Fruit fly (Drosophila melanogaster) whole organism, embryonic: ENCODE results near the gene CG34451.

Source experiments
- B-H2 ChIP-seq: fragments of 200-800 bp; sonication (Bioruptor generic); optimal IDR thresholded peaks from 2 replicates; lab custom pipeline; 2018; ENCODE audit warnings: missing biosample characterization, mild to moderate bottlenecking, missing genetic modification characterization
- CG10431 ChIP-seq: fragments of 200-800 bp; sonication (Bioruptor generic); optimal IDR thresholded peaks from 3 replicates; lab custom pipeline; 2018; ENCODE audit warnings: missing biosample characterization, mild to moderate bottlenecking, missing genetic modification characterization
- CG10543 ChIP-seq: fragments of 200-800 bp; sonication (Bioruptor generic); optimal IDR thresholded peaks from 3 replicates; lab custom pipeline; 2017; ENCODE audit warnings: missing biosample characterization, mild to moderate bottlenecking, missing genetic modification characterization, moderate library complexity
- CG10565 ChIP-seq: fragments of 200-800 bp; sonication (Bioruptor generic); optimal IDR thresholded peaks from 3 replicates; lab custom pipeline; 2016; ENCODE audit warnings: missing biosample characterization, mild to moderate bottlenecking, missing genetic modification characterization
- CG11247 ChIP-seq: fragments of 200-800 bp; sonication (Bioruptor generic); IDR thresholded peaks from 2 replicates; pipeline ENCODE4 v1.3.6; 2022; ENCODE audit warnings: missing biosample characterization, missing genetic modification characterization
- CG11398 ChIP-seq: fragments of 200-800 bp; sonication (Bioruptor generic); optimal IDR thresholded peaks from 2 replicates; lab custom pipeline; 2016; ENCODE audit warnings: missing biosample characterization, missing genetic modification characterization
- CG12299 ChIP-seq: fragments of 200-800 bp; sonication (Bioruptor generic); optimal IDR thresholded peaks from 2 replicates; lab custom pipeline; 2018; ENCODE audit warnings: missing biosample characterization, mild to moderate bottlenecking, missing genetic modification characterization
- CG1233 ChIP-seq: fragments of 200-800 bp; sonication (Bioruptor generic); optimal IDR thresholded peaks from 4 replicates; lab custom pipeline; 2018; ENCODE audit warnings: missing biosample characterization, mild to moderate bottlenecking, missing genetic modification characterization
- CG12942 ChIP-seq: fragments of 200-800 bp; sonication (Bioruptor generic); optimal IDR thresholded peaks from 3 replicates; lab custom pipeline; 2016; ENCODE audit warnings: missing biosample characterization, missing genetic modification characterization
- CG13123 ChIP-seq: fragments of 200-800 bp; sonication (Bioruptor generic); optimal IDR thresholded peaks from 2 replicates; lab custom pipeline; 2016; ENCODE audit warnings: missing biosample characterization, missing genetic modification characterization
- CG13775 ChIP-seq: fragments of 200-800 bp; sonication (Bioruptor generic); optimal IDR thresholded peaks from 3 replicates; lab custom pipeline; 2017; ENCODE audit warnings: missing biosample characterization, mild to moderate bottlenecking, missing genetic modification characterization
- CG15479 ChIP-seq: fragments of 200-800 bp; sonication (Bioruptor generic); optimal IDR thresholded peaks from 3 replicates; lab custom pipeline; 2019; ENCODE audit warnings: missing biosample characterization, mild to moderate bottlenecking, missing genetic modification characterization, moderate library complexity
- CG2199 ChIP-seq: fragments of 200-800 bp; sonication (Bioruptor generic); IDR thresholded peaks from 3 replicates; pipeline ENCODE4 v1.3.6; 2022; ENCODE audit warnings: missing biosample characterization, missing genetic modification characterization
- CG3838 ChIP-seq: fragments of 200-800 bp; sonication (Bioruptor generic); optimal IDR thresholded peaks from 3 replicates; lab custom pipeline; 2016; ENCODE audit warnings: missing biosample characterization, missing genetic modification characterization
- CG4854 ChIP-seq: fragments of 200-800 bp; sonication (Bioruptor generic); optimal IDR thresholded peaks from 2 replicates; lab custom pipeline; 2016; ENCODE audit warnings: missing biosample characterization, missing genetic modification characterization, inconsistent platforms
- CG6654 ChIP-seq: fragments of 200-800 bp; sonication (Bioruptor generic); optimal IDR thresholded peaks from 2 replicates; lab custom pipeline; 2017; ENCODE audit warnings: missing biosample characterization, mild to moderate bottlenecking, missing genetic modification characterization
- CG6854 ChIP-seq: fragments of 200-800 bp; sonication (Bioruptor generic); optimal IDR thresholded peaks from 3 replicates; lab custom pipeline; 2017; ENCODE audit warnings: missing biosample characterization, mild to moderate bottlenecking, missing genetic modification characterization
- CG7963 ChIP-seq: fragments of 200-800 bp; sonication (Bioruptor generic); IDR thresholded peaks from 3 replicates; pipeline ENCODE4 v1.3.6; 2022; ENCODE audit warnings: missing biosample characterization, missing genetic modification characterization; ENCODE audit not compliant: partially characterized antibody
- CG9215 ChIP-seq: fragments of 200-800 bp; sonication (Bioruptor generic); IDR thresholded peaks from 2 replicates; pipeline ENCODE4 v1.3.6; 2022; ENCODE audit warnings: missing biosample characterization, missing genetic modification characterization
- Camta ChIP-seq: fragments of 200-800 bp; sonication (Bioruptor generic); optimal IDR thresholded peaks from 2 replicates; lab custom pipeline; 2016; ENCODE audit warnings: missing biosample characterization, missing genetic modification characterization
- CrebB ChIP-seq: fragments of 200-800 bp; sonication (Bioruptor generic); optimal IDR thresholded peaks from 3 replicates; lab custom pipeline; 2018; ENCODE audit warnings: missing biosample characterization, mild to moderate bottlenecking, missing genetic modification characterization
- D19A ChIP-seq: fragments of 200-800 bp; optimal IDR thresholded peaks from 3 replicates; lab custom pipeline; 2019; ENCODE audit warnings: missing biosample characterization, mild to moderate bottlenecking, missing genetic modification characterization, moderate library complexity
- Hsf ChIP-seq: fragments of 200-800 bp; sonication (Bioruptor generic); optimal IDR thresholded peaks from 3 replicates; lab custom pipeline; 2016; ENCODE audit warnings: missing biosample characterization, missing genetic modification characterization
- Jarid2 ChIP-seq: fragments of 200-800 bp; sonication (Bioruptor generic); optimal IDR thresholded peaks from 3 replicates; lab custom pipeline; 2017; ENCODE audit warnings: mild to moderate bottlenecking, missing biosample characterization, missing genetic modification reagents, missing genetic modification characterization
- Lim3 ChIP-seq: fragments of 200-800 bp; sonication (Bioruptor generic); IDR thresholded peaks from 2 replicates; pipeline ENCODE4 v1.3.6; 2022; ENCODE audit warnings: missing biosample characterization, missing genetic modification characterization
- Meics ChIP-seq: fragments of 200-800 bp; sonication (Bioruptor generic); optimal IDR thresholded peaks from 2 replicates; lab custom pipeline; 2017; ENCODE audit warnings: missing biosample characterization, mild to moderate bottlenecking, missing genetic modification characterization
- ab ChIP-seq: fragments of 200-800 bp; sonication (Bioruptor generic); optimal IDR thresholded peaks from 2 replicates; lab custom pipeline; 2016; ENCODE audit warnings: missing biosample characterization, missing genetic modification characterization
- ac ChIP-seq: fragments of 200-800 bp; sonication (Bioruptor generic); optimal IDR thresholded peaks from 3 replicates; lab custom pipeline; 2017; ENCODE audit warnings: missing biosample characterization, mild to moderate bottlenecking, missing genetic modification characterization
- cg ChIP-seq: fragments of 200-800 bp; sonication (Bioruptor generic); optimal IDR thresholded peaks from 3 replicates; lab custom pipeline; 2019; ENCODE audit warnings: missing biosample characterization, mild to moderate bottlenecking, missing genetic modification characterization, moderate library complexity
- ci ChIP-seq: fragments of 200-800 bp; sonication (Bioruptor generic); IDR thresholded peaks from 3 replicates; pipeline ENCODE4 v1.3.6; 2022; ENCODE audit warnings: missing biosample characterization, missing genetic modification characterization
- danr ChIP-seq: fragments of 200-800 bp; sonication (Bioruptor generic); IDR thresholded peaks from 2 replicates; pipeline ENCODE4 v1.3.6; 2022; ENCODE audit warnings: missing biosample characterization, missing genetic modification characterization
- en ChIP-seq: fragments of 200-800 bp; sonication (Bioruptor generic); optimal IDR thresholded peaks from 2 replicates; lab custom pipeline; 2016; ENCODE audit warnings: missing biosample characterization, missing genetic modification characterization
- gem ChIP-seq: fragments of 200-800 bp; sonication (Bioruptor generic); optimal IDR thresholded peaks from 2 replicates; lab custom pipeline; 2019; ENCODE audit warnings: missing biosample characterization, mild to moderate bottlenecking, missing genetic modification characterization, moderate library complexity
- hb ChIP-seq: fragments of 200-800 bp; sonication (Bioruptor generic); IDR thresholded peaks from 3 replicates; pipeline ENCODE4 v1.3.6; 2022; ENCODE audit warnings: missing biosample characterization, missing genetic modification characterization; ENCODE audit not compliant: partially characterized antibody
- ind ChIP-seq: fragments of 200-800 bp; sonication (Bioruptor generic); optimal IDR thresholded peaks from 3 replicates; lab custom pipeline; 2016; ENCODE audit warnings: missing biosample characterization, missing genetic modification characterization
- kah ChIP-seq: fragments of 200-800 bp; sonication (Bioruptor generic); optimal IDR thresholded peaks from 2 replicates; lab custom pipeline; 2018; ENCODE audit warnings: missing biosample characterization, mild to moderate bottlenecking, missing genetic modification characterization
- ken ChIP-seq: fragments of 200-800 bp; sonication (Bioruptor generic); IDR thresholded peaks from 3 replicates; pipeline ENCODE4 v1.3.6; 2022; ENCODE audit warnings: missing biosample characterization, missing genetic modification characterization
- oc ChIP-seq: fragments of 200-800 bp; sonication (Bioruptor generic); optimal IDR thresholded peaks from 2 replicates; lab custom pipeline; 2018; ENCODE audit warnings: missing biosample characterization, mild to moderate bottlenecking, missing genetic modification characterization, moderate library complexity
- org-1 ChIP-seq: fragments of 200-800 bp; sonication (Bioruptor generic); optimal IDR thresholded peaks from 2 replicates; lab custom pipeline; 2017; ENCODE audit warnings: missing biosample characterization, missing genetic modification characterization
- pb ChIP-seq: fragments of 200-800 bp; sonication (Bioruptor generic); optimal IDR thresholded peaks from 3 replicates; lab custom pipeline; 2016; ENCODE audit warnings: missing biosample characterization, missing genetic modification characterization
- peb ChIP-seq: fragments of 200-800 bp; sonication (Bioruptor generic); IDR thresholded peaks from 2 replicates; pipeline ENCODE4 v1.3.6; 2022; ENCODE audit warnings: missing biosample characterization, missing genetic modification characterization
- pho ChIP-seq: fragments of 200-800 bp; sonication (Bioruptor generic); optimal IDR thresholded peaks from 2 replicates; lab custom pipeline; 2016; ENCODE audit warnings: missing biosample characterization, missing genetic modification characterization
- prd ChIP-seq, 3 experiments: fragments of >200 bp in 2 of 3; fragments of 200-800 bp in 1 of 3; sonication (Bioruptor generic) in 1 of 3; optimal IDR thresholded peaks in 2 of 3; IDR thresholded peaks in 1 of 3; 2 replicates in 2 of 3; 3 replicates in 1 of 3; pipeline versions ENCODE4 v1.3.6 to Lab custom; 2017 to 2022; ENCODE audit warnings: missing biosample characterization in 1 of 3, missing genetic modification characterization in 1 of 3
- sens ChIP-seq: fragments of 200-800 bp; sonication (Bioruptor generic); peaks from one replicate; lab custom pipeline; 2016; ENCODE audit warnings: missing biosample characterization, missing genetic modification characterization
- so ChIP-seq: fragments of 200-800 bp; sonication (Bioruptor generic); IDR thresholded peaks from 3 replicates; pipeline ENCODE4 v1.3.6; 2022; ENCODE audit warnings: missing biosample characterization, missing genetic modification characterization
- sob ChIP-seq: fragments of 200-800 bp; sonication (Bioruptor generic); IDR thresholded peaks from 2 replicates; pipeline ENCODE4 v1.3.6; 2022; ENCODE audit warnings: missing biosample characterization, missing genetic modification characterization
- tll ChIP-seq, 2 experiments: fragments of 200-800 bp in 1 of 2; fragments of >200 bp in 1 of 2; sonication (Bioruptor generic) in 1 of 2; optimal IDR thresholded peaks; 2 replicates each; lab custom pipeline; 2017 to 2019; ENCODE audit warnings: missing biosample characterization in 2 of 2, missing genetic modification characterization in 2 of 2, mild to moderate bottlenecking in 1 of 2, moderate library complexity in 1 of 2
- twi ChIP-seq: fragments of 200-800 bp; optimal IDR thresholded peaks from 2 replicates; lab custom pipeline; 2019; ENCODE audit warnings: missing biosample characterization, mild to moderate bottlenecking, missing genetic modification characterization, moderate library complexity
- zen ChIP-seq: fragments of 200-800 bp; sonication (Bioruptor generic); optimal IDR thresholded peaks from 3 replicates; lab custom pipeline; 2018; ENCODE audit warnings: missing biosample characterization, mild to moderate bottlenecking, missing genetic modification characterization, moderate library complexity
- zfh2 ChIP-seq: fragments of 200-800 bp; sonication (Bioruptor generic); optimal IDR thresholded peaks from 2 replicates; lab custom pipeline; 2016; ENCODE audit warnings: missing biosample characterization, missing genetic modification characterization

The CG34451 gene

DNA sequence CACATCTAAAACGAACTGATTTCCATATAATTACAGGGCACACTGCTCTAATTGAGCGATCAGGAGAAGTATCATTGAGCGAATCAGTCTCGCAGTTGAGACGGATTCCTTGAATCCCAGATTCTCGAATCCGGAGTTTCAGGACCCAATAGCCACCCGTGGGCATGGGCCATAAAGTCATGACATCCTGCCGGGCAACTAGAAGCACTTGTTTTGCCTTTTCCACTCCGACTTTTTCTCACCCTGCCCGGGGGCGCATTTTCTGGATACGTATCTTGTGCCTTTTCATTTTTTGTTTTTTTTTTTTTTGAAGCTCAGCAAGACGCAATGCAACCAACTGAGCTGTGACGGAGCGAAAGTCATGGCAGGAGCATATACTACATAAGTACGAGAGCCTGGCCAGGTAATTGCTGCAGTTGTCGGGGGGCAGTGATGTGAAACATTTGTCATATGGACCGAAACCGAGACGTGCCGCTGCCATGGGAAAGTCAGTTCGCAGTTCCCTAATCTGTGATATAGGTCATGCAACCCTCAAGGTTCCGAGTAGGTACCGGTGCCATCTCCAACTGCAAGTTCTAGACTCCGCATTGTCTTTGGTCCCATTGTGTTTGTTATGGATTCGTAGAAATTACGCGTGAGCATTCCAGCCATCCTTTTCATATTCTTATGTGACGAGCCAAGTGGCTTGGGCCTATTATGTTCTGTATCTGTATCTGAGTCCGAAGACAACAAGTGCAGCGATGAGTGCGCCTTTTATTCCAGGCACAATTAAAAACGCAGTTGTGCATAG, 11.7 kb upstream of the CG34451 start:
- TF ChIP-seq pho (GFP tag; lab: Kevin White, UChicago) (no peak), kah (no peak), danr (no peak), CG7963 (GFP tag; lab: Robert Waterston, UW) (no peak), hb (no peak), sob (GFP tag; lab: Robert Waterston, UW) (no peak), ind (GFP tag; lab: Kevin White, UChicago) (no peak), so (no peak), CG4854 (GFP tag; lab: Kevin White, UChicago) (no peak), zfh2 (GFP tag; lab: Kevin White, UChicago) (no peak), tll (GFP tag; optimal IDR thresholded peaks at IDR 0.05; lab: Kevin White, UChicago) (peak in 1 of 2 experiments; percentile 46), prd (optimal IDR thresholded peaks at IDR 0.05; lab: Kevin White, UChicago) (no peak), prd (GFP tag; IDR thresholded peaks at IDR 0.05; lab: Robert Waterston, UW) (peak; percentile 19; the same call in 1 of the 3 replicates), CG11398 (GFP tag; lab: Kevin White, UChicago) (no peak), zen (tag; lab: Kevin White, UChicago) (peak; percentile 88), en (GFP tag; lab: Kevin White, UChicago) (no peak), CG6854 (GFP tag; lab: Kevin White, UChicago) (no peak), CG13775 (GFP tag; lab: Kevin White, UChicago) (no peak), D19A (tag; lab: Kevin White, UChicago) (peak; percentile 1), CG10431 (GFP tag; lab: Kevin White, UChicago) (no peak), Camta (GFP tag; lab: Kevin White, UChicago) (no peak), org-1 (no peak), ab (no peak), CG11247 (GFP tag; lab: Robert Waterston, UW) (no peak), CG10543 (no peak), ci (0 out of 3 replicates have a peak, but pooled peaks have one; percentile 23), sens (GFP tag; lab: Kevin White, UChicago) (no peak), CG3838 (no peak), ken (no peak), gem (no peak), ac (GFP tag; lab: Kevin White, UChicago) (no peak), Hsf (GFP tag; lab: Kevin White, UChicago) (no peak), B-H2 (GFP tag; lab: Kevin White, UChicago) (no peak), twi (tag; lab: Kevin White, UChicago) (peak; percentile 80), CG12942 (GFP tag; lab: Kevin White, UChicago) (no peak), Meics (GFP tag; lab: Kevin White, UChicago) (no peak), CG12299 (tag; lab: Kevin White, UChicago) (no peak), CG1233 (GFP tag; lab: Kevin White, UChicago) (no peak), CrebB (tag; lab: Kevin White, UChicago) (no peak), CG10565 (GFP tag; lab: Kevin White, UChicago) (no peak), Lim3 (GFP tag; lab: Robert Waterston, UW) (no peak), oc (tag; lab: Kevin White, UChicago) (no peak), peb (GFP tag; lab: Robert Waterston, UW) (no peak), pb (GFP tag; lab: Kevin White, UChicago) (no peak), CG13123 (GFP tag; lab: Kevin White, UChicago) (no peak), CG2199 (GFP tag; lab: Robert Waterston, UW) (peak; percentile 17; the same call in 1 of the 3 replicates), CG15479 (no peak), CG9215 (GFP tag; lab: Robert Waterston, UW) (no peak), Jarid2 (GFP tag; lab: Kevin White, UChicago) (no peak), cg (no peak), CG6654 (no peak)
